Worm (Caenorhabditis elegans) whole organism, L4 larva: Measurements from ENCODE around the gene srsx-30.

Experiments
- Y75B8A.6 ChIP-seq: fragments of 200-800 bp; sonication (Bioruptor generic); IDR thresholded peaks from 2 replicates; pipeline ENCODE4 v1.3.6; 2022; ENCODE audit warnings: missing genetic modification reagents, missing genetic modification characterization, missing compliant biosample characterization
- egl-27 ChIP-seq: sonication (generic microtip); optimal IDR thresholded peaks from 3 replicates; lab custom pipeline; 2017; ENCODE audit warnings: missing biosample characterization, missing genetic modification reagents, missing genetic modification characterization
- hif-1 ChIP-seq, 2 experiments: sonication (generic microtip); optimal IDR thresholded peaks; 2 replicates each; lab custom pipeline; 2016 to 2017; ENCODE audit warnings: missing compliant biosample characterization in 2 of 2, missing genetic modification characterization in 2 of 2, missing genetic modification reagents in 2 of 2, missing genotype in 2 of 2, mild to moderate bottlenecking in 1 of 2
- hlh-11 ChIP-seq: fragments of 200-800 bp; sonication (Bioruptor generic); optimal IDR thresholded peaks from 2 replicates; lab custom pipeline; 2018; ENCODE audit warnings: mild to moderate bottlenecking, missing genetic modification characterization, missing compliant biosample characterization
- nhr-11 ChIP-seq: fragments of 150-350 bp; optimal IDR thresholded peaks from 2 replicates; lab custom pipeline; 2014; ENCODE audit warnings: missing biosample characterization, missing genetic modification characterization
- nhr-237 ChIP-seq: sonication (generic microtip); optimal IDR thresholded peaks from 2 replicates; lab custom pipeline; 2017; ENCODE audit warnings: missing biosample characterization, missing genetic modification characterization
- nhr-77 ChIP-seq: fragments of 150-350 bp; optimal IDR thresholded peaks from 2 replicates; lab custom pipeline; 2014; ENCODE audit warnings: missing biosample characterization, missing genetic modification characterization
- skn-1 ChIP-seq: fragments of 150-350 bp; optimal IDR thresholded peaks from 2 replicates; lab custom pipeline; 2014; ENCODE audit warnings: missing biosample characterization, missing genetic modification characterization
- snpc-1.2 ChIP-seq: fragments of 200-800 bp; sonication (Bioruptor generic); IDR thresholded peaks from 2 replicates; pipeline ENCODE4 v1.3.6; 2022; ENCODE audit warnings: missing genetic modification reagents, missing genetic modification characterization, missing compliant biosample characterization
- unc-130 ChIP-seq: sonication (generic microtip); optimal IDR thresholded peaks from 2 replicates; lab custom pipeline; 2016; ENCODE audit warnings: missing genetic modification reagents, missing genetic modification characterization, missing compliant biosample characterization
- unc-62 ChIP-seq, 3 experiments: fragments of 150-350 bp in 1 of 3; sonication (generic microtip); optimal IDR thresholded peaks in 2 of 3; peaks in 1 of 3; 1 replicate in 1 of 3; 2 replicates in 2 of 3; lab custom pipeline; 2014 to 2017; ENCODE audit warnings: missing biosample characterization in 3 of 3, missing genetic modification characterization in 3 of 3, missing genetic modification reagents in 3 of 3, missing genotype in 1 of 3
- ztf-11 ChIP-seq: fragments of 150-350 bp; optimal IDR thresholded peaks from 2 replicates; lab custom pipeline; 2014; ENCODE audit warnings: missing biosample characterization, missing genetic modification characterization

- TF ChIP-seq ztf-11 (tag; lab: Kevin White, UChicago) (no peak), unc-62 (GFP tag; optimal IDR thresholded peaks at IDR 0.05 in 1 of 2; lab: Kevin White, UChicago) (no peak), unc-62 (tag; optimal IDR thresholded peaks at IDR 0.05; lab: Kevin White, UChicago) (no peak), Y75B8A.6 (no peak), nhr-77 (tag; lab: Kevin White, UChicago) (no peak), nhr-11 (tag; lab: Kevin White, UChicago) (no peak), nhr-237 (tag; lab: Kevin White, UChicago) (no peak), unc-130 (GFP tag; lab: Kevin White, UChicago) (no peak), skn-1 (tag; lab: Kevin White, UChicago) (no peak), snpc-1.2 (no peak), hlh-11 (no peak), hif-1 (tag; optimal IDR thresholded peaks at IDR 0.05; lab: Kevin White, UChicago) (no peak), egl-27 (tag; lab: Kevin White, UChicago) (no peak)
Measured at ce11 chrV:10153076-10153475, 5.6 kb upstream of the srsx-30 start.
